Worm (Caenorhabditis elegans) whole organism, mixed stage, embryonic: Measurements from ENCODE around the gene dhs-21.
A peak's percentile ranks its signal among the peaks of the same experiment; 100 is the strongest.

ENCODE experiments used
- M03D4.4 ChIP-seq: sonication (generic microtip); optimal IDR thresholded peaks from 2 replicates; lab custom pipeline; 2017; ENCODE audit warnings: mild to moderate bottlenecking, missing genetic modification characterization, missing compliant biosample characterization
- bed-3 ChIP-seq: fragments of 200-800 bp; sonication (Bioruptor generic); optimal IDR thresholded peaks from 3 replicates; lab custom pipeline; 2018; ENCODE audit warnings: mild to moderate bottlenecking, missing genetic modification characterization, moderate library complexity, missing compliant biosample characterization
- blmp-1 ChIP-seq: fragments of 150-350 bp; optimal IDR thresholded peaks from 2 replicates; lab custom pipeline; 2014; ENCODE audit warnings: missing biosample characterization, missing genetic modification characterization
- ceh-39 ChIP-seq: fragments of 150-350 bp; optimal IDR thresholded peaks from 2 replicates; lab custom pipeline; 2014; ENCODE audit warnings: missing biosample characterization, missing genetic modification characterization
- ceh-43 ChIP-seq: fragments of 200-800 bp; sonication (Bioruptor generic); optimal IDR thresholded peaks from 2 replicates; lab custom pipeline; 2018; ENCODE audit warnings: mild to moderate bottlenecking, missing genetic modification characterization, moderate library complexity, missing compliant biosample characterization
- ceh-83 ChIP-seq: fragments of 200-800 bp; sonication (Bioruptor generic); optimal IDR thresholded peaks from 2 replicates; lab custom pipeline; 2018; ENCODE audit warnings: mild to moderate bottlenecking, missing genetic modification characterization, missing compliant biosample characterization
- ces-1 ChIP-seq: fragments of 150-350 bp; optimal IDR thresholded peaks from 2 replicates; lab custom pipeline; 2014; ENCODE audit warnings: missing biosample characterization, missing genetic modification reagents, missing genetic modification characterization
- cnd-1 ChIP-seq: fragments of 200-800 bp; sonication (Bioruptor generic); optimal IDR thresholded peaks from 2 replicates; lab custom pipeline; 2018; ENCODE audit warnings: mild to moderate bottlenecking, missing genetic modification characterization, missing compliant biosample characterization
- drap-1 ChIP-seq: fragments of 200-800 bp; sonication (Bioruptor generic); optimal IDR thresholded peaks from 3 replicates; lab custom pipeline; 2018; ENCODE audit warnings: mild to moderate bottlenecking, missing genetic modification characterization, missing compliant biosample characterization
- elt-1 ChIP-seq: sonication (generic microtip); optimal IDR thresholded peaks from 2 replicates; lab custom pipeline; 2017; ENCODE audit warnings: missing genetic modification characterization, mild to moderate bottlenecking, missing compliant biosample characterization, antibody characterized with exemption, moderate library complexity, borderline replicate concordance; ENCODE audit not compliant: insufficient read depth
- elt-3 ChIP-seq: fragments of 150-350 bp; optimal IDR thresholded peaks from 2 replicates; lab custom pipeline; 2014; ENCODE audit warnings: missing biosample characterization, missing genetic modification characterization
- flh-1 ChIP-seq: fragments of 200-800 bp; sonication (Bioruptor generic); optimal IDR thresholded peaks from 2 replicates; lab custom pipeline; 2018; ENCODE audit warnings: mild to moderate bottlenecking, missing genetic modification characterization, moderate library complexity, missing compliant biosample characterization
- ham-2 ChIP-seq: fragments of 200-800 bp; sonication (Bioruptor generic); optimal IDR thresholded peaks from 2 replicates; lab custom pipeline; 2018; ENCODE audit warnings: mild to moderate bottlenecking, missing genetic modification characterization, missing compliant biosample characterization
- hlh-1 ChIP-seq: fragments of 150-350 bp; optimal IDR thresholded peaks from 2 replicates; lab custom pipeline; 2014; ENCODE audit warnings: missing biosample characterization, missing genetic modification reagents, missing genetic modification characterization
- lin-13 ChIP-seq: fragments of 150-350 bp; optimal IDR thresholded peaks from 2 replicates; lab custom pipeline; 2014; ENCODE audit warnings: missing biosample characterization, missing genetic modification characterization
- lin-32 ChIP-seq: fragments of 200-800 bp; sonication (Bioruptor generic); optimal IDR thresholded peaks from 2 replicates; lab custom pipeline; 2018; ENCODE audit warnings: mild to moderate bottlenecking, missing genetic modification characterization, missing compliant biosample characterization
- lsy-2 ChIP-seq: fragments of 150-350 bp; optimal IDR thresholded peaks from 2 replicates; lab custom pipeline; 2014; ENCODE audit warnings: missing biosample characterization, missing genetic modification characterization
- mab-5 ChIP-seq: fragments of 150-350 bp; optimal IDR thresholded peaks from 2 replicates; lab custom pipeline; 2014; ENCODE audit warnings: missing biosample characterization, missing genetic modification characterization
- mep-1 ChIP-seq: fragments of 150-350 bp; optimal IDR thresholded peaks from 2 replicates; lab custom pipeline; 2017; ENCODE audit warnings: missing biosample characterization, missing genetic modification reagents, missing genetic modification characterization, inconsistent platforms
- mls-2 ChIP-seq: sonication (generic microtip); optimal IDR thresholded peaks from 2 replicates; lab custom pipeline; 2016; ENCODE audit warnings: mild to moderate bottlenecking, missing genetic modification characterization, moderate library complexity, missing compliant biosample characterization
- nhr-12 ChIP-seq: fragments of 150-350 bp; optimal IDR thresholded peaks from 2 replicates; lab custom pipeline; 2014; ENCODE audit warnings: missing biosample characterization, missing genetic modification characterization
- nhr-2 ChIP-seq: fragments of 150-350 bp; optimal IDR thresholded peaks from 2 replicates; lab custom pipeline; 2014; ENCODE audit warnings: missing biosample characterization, missing genetic modification characterization
- nhr-237 ChIP-seq: fragments of 150-350 bp; optimal IDR thresholded peaks from 2 replicates; lab custom pipeline; 2014; ENCODE audit warnings: missing biosample characterization, missing genetic modification characterization
- nhr-28 ChIP-seq: fragments of 150-350 bp; optimal IDR thresholded peaks from 2 replicates; lab custom pipeline; 2014; ENCODE audit warnings: missing biosample characterization, missing genetic modification characterization
- pha-4 ChIP-seq: fragments of 150-350 bp; optimal IDR thresholded peaks from 2 replicates; lab custom pipeline; 2018; ENCODE audit warnings: missing biosample characterization, missing genetic modification reagents, missing genetic modification characterization
- sem-2 ChIP-seq: fragments of 200-800 bp; sonication (Bioruptor generic); optimal IDR thresholded peaks from 2 replicates; lab custom pipeline; 2018; ENCODE audit warnings: mild to moderate bottlenecking, missing genetic modification characterization, missing compliant biosample characterization
- snpc-4 ChIP-seq: fragments of 150-350 bp; optimal IDR thresholded peaks from 2 replicates; lab custom pipeline; 2014; ENCODE audit warnings: missing biosample characterization, missing genetic modification characterization
- sptf-1 ChIP-seq: sonication (generic microtip); optimal IDR thresholded peaks from 2 replicates; lab custom pipeline; 2017; ENCODE audit warnings: mild to moderate bottlenecking, missing genetic modification characterization, moderate library complexity, missing compliant biosample characterization
- tbx-8 ChIP-seq: fragments of 200-800 bp; sonication (Bioruptor generic); optimal IDR thresholded peaks from 2 replicates; lab custom pipeline; 2018; ENCODE audit warnings: mild to moderate bottlenecking, missing genetic modification characterization, moderate library complexity, missing compliant biosample characterization
- unc-120 ChIP-seq: sonication (generic microtip); optimal IDR thresholded peaks from 2 replicates; lab custom pipeline; 2017; ENCODE audit warnings: missing genetic modification characterization, missing compliant biosample characterization; ENCODE audit not compliant: poor library complexity, severe bottlenecking
- unc-39 ChIP-seq: fragments of 150-350 bp; optimal IDR thresholded peaks from 2 replicates; lab custom pipeline; 2014; ENCODE audit warnings: missing biosample characterization, missing genetic modification characterization
- unc-62 ChIP-seq: fragments of 150-350 bp; optimal IDR thresholded peaks from 2 replicates; lab custom pipeline; 2014; ENCODE audit warnings: missing biosample characterization, missing genetic modification reagents, missing genetic modification characterization
- zip-8 ChIP-seq: fragments of 150-350 bp; optimal IDR thresholded peaks from 2 replicates; lab custom pipeline; 2014; ENCODE audit warnings: missing biosample characterization, missing genetic modification characterization
- ztf-11 ChIP-seq: fragments of 150-350 bp; optimal IDR thresholded peaks from 2 replicates; lab custom pipeline; 2014; ENCODE audit warnings: missing biosample characterization, missing genetic modification characterization

dhs-21 gene

DNA sequence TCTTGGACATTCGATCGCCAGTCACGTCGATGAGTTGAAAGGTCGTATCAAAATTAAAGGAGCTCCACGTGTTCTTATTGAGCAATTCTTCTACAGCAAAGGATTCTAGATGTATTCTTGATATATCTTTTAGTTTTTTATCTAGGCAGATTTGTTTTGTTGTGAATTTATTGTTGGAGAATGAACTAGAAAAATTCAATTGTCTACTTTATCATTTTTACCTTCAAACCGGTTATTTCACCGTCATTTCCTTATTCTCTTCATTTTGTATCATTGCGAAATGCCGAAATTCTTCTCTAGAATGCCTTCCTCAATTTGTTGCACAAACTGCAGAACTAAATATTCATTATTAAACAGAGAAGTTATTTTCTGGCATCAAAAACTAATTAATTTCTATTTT is 4.2 kb downstream of the dhs-21 start, which contains the start of gene R11D1.10:
TSS of gene R11D1.10 (plus strand) at position 301 of the 400 bp plus-strand sequence.
- TF ChIP-seq mls-2 (tag; lab: Kevin White, UChicago) = no peak
- TF ChIP-seq bed-3 (GFP tag; lab: Kevin White, UChicago) = no peak
- no peak for TF ChIP-seq lsy-2 (tag; lab: Kevin White, UChicago)
- no peak for TF ChIP-seq elt-1
- TF ChIP-seq unc-120 (tag; lab: Kevin White, UChicago) = no peak
- no peak for TF ChIP-seq snpc-4 (tag; lab: Kevin White, UChicago)
- TF ChIP-seq lin-32 (GFP tag; lab: Kevin White, UChicago) = no peak

DNA sequence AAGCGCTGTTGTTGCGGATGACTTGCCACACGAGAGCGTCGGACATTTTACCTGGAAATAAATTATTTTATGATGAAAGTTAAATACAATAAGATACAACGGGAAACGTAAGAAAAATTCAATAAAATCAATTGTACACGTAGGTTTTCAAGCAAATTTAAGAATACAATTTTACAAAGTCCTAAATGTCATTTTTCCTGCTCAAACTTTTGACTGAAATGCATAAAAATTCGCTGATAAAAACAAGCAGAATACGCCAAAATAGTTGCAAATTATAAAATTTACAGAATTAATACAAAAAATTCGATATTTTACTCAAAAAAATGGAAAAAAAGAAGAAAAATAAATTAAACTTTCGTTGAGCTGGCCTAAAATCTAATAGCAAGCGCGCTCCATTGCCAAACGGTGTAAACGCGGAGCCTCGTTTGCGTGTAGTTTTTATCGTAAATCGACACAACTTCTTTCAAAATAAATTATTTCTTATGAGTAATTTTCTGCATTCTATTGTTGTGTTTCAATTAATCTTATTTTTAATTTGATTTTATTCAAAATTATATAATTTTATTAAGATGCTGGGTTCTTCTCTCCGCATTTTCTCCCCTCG is 5.3 kb downstream of the dhs-21 start, which contains the start of the genes rpl-28 and mrpl-49:
TSS of gene rpl-28 (minus strand) at position 51 of the 604 bp plus-strand sequence.
TSS of gene mrpl-49 (plus strand) at position 570 of the 604 bp plus-strand sequence.
- TF ChIP-seq elt-3 (no peak), mab-5 (tag; lab: Kevin White, UChicago) (peak; percentile 34), pha-4 (tag; lab: Kevin White, UChicago) (peak; percentile 77), blmp-1 (tag; lab: Kevin White, UChicago) (no peak), unc-62 (GFP tag; lab: Kevin White, UChicago) (peak; percentile 16), nhr-237 (tag; lab: Kevin White, UChicago) (peak; percentile 89), lin-13 (tag; lab: Kevin White, UChicago) (peak; percentile 86), mep-1 (tag; lab: Kevin White, UChicago) (peak; percentile 77), lsy-2 (tag; lab: Kevin White, UChicago) (peak; percentile 87), hlh-1 (peak; percentile 53), zip-8 (tag; lab: Kevin White, UChicago) (no peak), ces-1 (peak; percentile 81), nhr-28 (tag; lab: Kevin White, UChicago) (no peak), tbx-8 (GFP tag; lab: Kevin White, UChicago) (no peak), cnd-1 (tag; lab: Kevin White, UChicago) (peak; percentile 28), nhr-2 (tag; lab: Kevin White, UChicago) (peak; percentile 53), ceh-39 (tag; lab: Kevin White, UChicago) (peak; percentile 75), ceh-83 (no peak)

DNA sequence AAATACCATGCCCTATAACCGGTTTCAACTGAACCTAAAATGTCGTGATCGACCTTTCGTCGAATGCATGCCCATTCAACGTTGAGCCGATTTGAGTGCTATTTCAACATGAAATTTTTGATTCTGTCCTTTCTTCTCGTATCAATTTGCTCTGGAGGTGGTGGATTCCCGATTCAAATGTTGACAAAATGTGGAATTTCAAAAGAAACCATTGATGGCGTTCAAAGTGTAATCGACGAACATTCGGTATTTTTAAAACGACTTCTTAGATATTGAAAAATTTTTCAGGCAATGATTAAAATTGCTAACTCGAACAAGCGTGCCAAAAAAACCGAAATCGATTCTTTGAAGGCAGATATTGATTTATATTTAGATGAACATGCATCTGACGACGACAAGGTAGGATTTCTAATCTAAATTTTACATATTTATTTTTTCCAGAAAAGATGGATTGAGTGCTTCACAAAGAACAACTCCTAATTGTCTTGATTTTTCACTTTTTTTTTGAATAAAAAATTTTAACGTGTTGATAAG is 6.3 kb downstream of the dhs-21 start, which contains the start of gene R11D1.13:
TSS of gene R11D1.13 (plus strand) at position 51 of the 534 bp plus-strand sequence.
- no peak for TF ChIP-seq nhr-237 (tag; lab: Kevin White, UChicago)
- TF ChIP-seq sem-2 (GFP tag; lab: Kevin White, UChicago) = no peak
- no peak for TF ChIP-seq ham-2 (GFP tag; lab: Kevin White, UChicago)
- TF ChIP-seq ztf-11 (tag; lab: Kevin White, UChicago) = no peak
- no peak for TF ChIP-seq unc-39 (tag; lab: Kevin White, UChicago)
- TF ChIP-seq hlh-1 = no peak
- TF ChIP-seq ceh-83 = no peak
- no peak for TF ChIP-seq nhr-12
- no peak for TF ChIP-seq ces-1
- TF ChIP-seq flh-1 (GFP tag; lab: Kevin White, UChicago) = no peak
- no peak for TF ChIP-seq M03D4.4
- TF ChIP-seq sptf-1 (tag; lab: Kevin White, UChicago) = no peak

DNA sequence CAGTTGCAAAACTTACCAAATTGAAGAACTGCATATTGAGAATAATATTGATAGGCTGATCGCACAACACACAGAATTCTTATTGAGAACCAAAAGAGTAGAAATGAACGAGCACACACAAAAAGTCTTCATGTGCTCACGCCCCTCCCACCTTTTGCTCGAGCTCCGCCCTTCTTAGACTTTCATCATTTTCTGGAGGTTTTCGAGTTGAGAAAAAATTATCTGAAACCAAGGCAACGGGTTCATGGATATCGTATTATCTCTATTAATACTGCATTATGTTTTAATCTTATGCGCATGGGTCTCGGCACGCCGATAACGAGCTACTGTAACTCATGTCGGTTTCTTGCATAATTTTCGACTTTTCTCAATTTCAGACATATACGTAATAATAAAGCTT is 7.6 kb downstream of the dhs-21 start, which contains the start of gene R11D1.12:
TSS of gene R11D1.12 (minus strand) at position 101 of the 400 bp plus-strand sequence.
- TF ChIP-seq tbx-8 (GFP tag; lab: Kevin White, UChicago) = no peak
- TF ChIP-seq ztf-11 (tag; lab: Kevin White, UChicago) = no peak
- no peak for TF ChIP-seq nhr-237 (tag; lab: Kevin White, UChicago)
- no peak for TF ChIP-seq elt-3
- no peak for TF ChIP-seq ham-2 (GFP tag; lab: Kevin White, UChicago)
- no peak for TF ChIP-seq nhr-2 (tag; lab: Kevin White, UChicago)
- TF ChIP-seq zip-8 (tag; lab: Kevin White, UChicago) = no peak
- TF ChIP-seq bed-3 (GFP tag; lab: Kevin White, UChicago) = no peak
- no peak for TF ChIP-seq lin-13 (tag; lab: Kevin White, UChicago)
- no peak for TF ChIP-seq mls-2 (tag; lab: Kevin White, UChicago)
- no peak for TF ChIP-seq flh-1 (GFP tag; lab: Kevin White, UChicago)
- TF ChIP-seq mep-1 (tag; lab: Kevin White, UChicago) = no peak
- no peak for TF ChIP-seq drap-1 (GFP tag; lab: Kevin White, UChicago)
- TF ChIP-seq lin-32 (GFP tag; lab: Kevin White, UChicago) = no peak
- no peak for TF ChIP-seq ceh-43 (GFP tag; lab: Kevin White, UChicago)
- TF ChIP-seq unc-62 (GFP tag; lab: Kevin White, UChicago) = no peak
- no peak for TF ChIP-seq nhr-28 (tag; lab: Kevin White, UChicago)
- no peak for TF ChIP-seq mab-5 (tag; lab: Kevin White, UChicago)
- TF ChIP-seq sptf-1 (tag; lab: Kevin White, UChicago) = no peak
- no peak for TF ChIP-seq snpc-4 (tag; lab: Kevin White, UChicago)
